Worm (Caenorhabditis elegans): ENCODE measurements around the gene C02G6.3.

The C02G6.3 gene

DNA sequence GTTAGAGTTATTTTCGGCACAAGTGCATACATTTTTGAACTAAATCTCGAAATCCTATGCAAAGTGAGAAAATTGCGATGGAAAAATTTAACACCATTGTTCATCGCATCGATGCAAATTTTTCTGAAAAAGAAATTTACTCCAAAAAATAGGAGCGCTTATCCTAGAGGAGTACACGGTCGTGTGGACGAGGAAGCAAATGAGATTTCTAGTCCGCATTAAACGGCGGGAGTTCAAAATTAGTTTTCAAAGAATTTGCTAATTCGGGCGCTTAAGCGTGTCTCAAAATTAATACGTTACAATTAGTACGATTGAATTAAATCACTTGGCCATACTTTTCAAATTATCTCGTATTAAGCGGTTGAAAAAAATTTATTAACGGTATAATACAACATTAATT lies 37.5 kb downstream of the C02G6.3 start, which contains the start of gene lrpr-1 (continued):
- TF ChIP-seq tbx-2 (tag; optimal IDR thresholded peaks at IDR 0.05) (peak; percentile 91), hlh-15 (tag; optimal IDR thresholded peaks at IDR 0.05) (no peak), pqm-1 (tag; optimal IDR thresholded peaks at IDR 0.05) (no peak), ets-4 (tag; optimal IDR thresholded peaks at IDR 0.05) (peak; percentile 96), madf-2 (tag; optimal IDR thresholded peaks at IDR 0.05) (peak; percentile 36), unc-55 (GFP tag; optimal IDR thresholded peaks at IDR 0.05) (no peak), syd-9 (tag; optimal IDR thresholded peaks at IDR 0.05) (no peak), nhr-11 (tag; optimal IDR thresholded peaks at IDR 0.05) (no peak), ttx-3 (tag; optimal IDR thresholded peaks at IDR 0.05) (peak; percentile 11), ceh-14 (tag; optimal IDR thresholded peaks at IDR 0.05) (peak; percentile 69), C08G9.2 (tag; optimal IDR thresholded peaks at IDR 0.05) (peak; percentile 98), pat-9 (tag; optimal IDR thresholded peaks at IDR 0.05) (no peak), pag-3 (tag; optimal IDR thresholded peaks at IDR 0.05; ENCODE audit: borderline replicate concordance) (no peak), ref-2 (tag; optimal IDR thresholded peaks at IDR 0.05) (peak; percentile 89), elt-2 (tag; optimal IDR thresholded peaks at IDR 0.05) (no peak), ceh-18 (tag; optimal IDR thresholded peaks at IDR 0.05) (no peak), ceh-48 (tag; optimal IDR thresholded peaks at IDR 0.05) (no peak), hlh-6 (tag; optimal IDR thresholded peaks at IDR 0.05) (no peak), unc-42 (tag; optimal IDR thresholded peaks at IDR 0.05) (peak; percentile 51), F13H6.1 (tag; optimal IDR thresholded peaks at IDR 0.05) (peak; percentile 41), hlh-13 (GFP tag; optimal IDR thresholded peaks at IDR 0.05) (no peak), lim-6 (tag; optimal IDR thresholded peaks at IDR 0.05) (peak; percentile 55), gmeb-2 (tag; optimal IDR thresholded peaks at IDR 0.05) (no peak), pha-4 (tag; optimal IDR thresholded peaks at IDR 0.05) (no peak), K02D7.2 (tag; optimal IDR thresholded peaks at IDR 0.05) (no peak), nhr-232 (tag; optimal IDR thresholded peaks at IDR 0.05) (no peak), ceh-30 (tag; optimal IDR thresholded peaks at IDR 0.05) (no peak), ahr-1 (tag; optimal IDR thresholded peaks at IDR 0.05) (peak; percentile 27), pros-1 (tag; optimal IDR thresholded peaks at IDR 0.05) (no peak)

ce11 chrV:5919887-5920286 lies 39.7 kb downstream of the C02G6.3 start, which contains the start of gene C04E6.12:
Gene C04E6.12, minus strand, starts transcription at chrV:5919987.
- TF ChIP-seq ceh-34 (tag; optimal IDR thresholded peaks at IDR 0.05) (no peak), ceh-31 (tag; optimal IDR thresholded peaks at IDR 0.05) (no peak), ceh-14 (tag; optimal IDR thresholded peaks at IDR 0.05) (no peak), sox-4 (tag; optimal IDR thresholded peaks at IDR 0.05) (no peak), lim-6 (tag; optimal IDR thresholded peaks at IDR 0.05) (no peak), elt-2 (tag; optimal IDR thresholded peaks at IDR 0.05) (no peak), hlh-15 (tag; optimal IDR thresholded peaks at IDR 0.05) (no peak), C38D4.7 (GFP tag; optimal IDR thresholded peaks at IDR 0.05) (no peak), ceh-9 (tag; optimal IDR thresholded peaks at IDR 0.05) (no peak), sox-2 (GFP tag; IDR thresholded peaks at IDR 0.05) (no peak), K02D7.2 (tag; optimal IDR thresholded peaks at IDR 0.05) (no peak), fkh-10 (GFP tag; optimal IDR thresholded peaks at IDR 0.05) (no peak)

DNA sequence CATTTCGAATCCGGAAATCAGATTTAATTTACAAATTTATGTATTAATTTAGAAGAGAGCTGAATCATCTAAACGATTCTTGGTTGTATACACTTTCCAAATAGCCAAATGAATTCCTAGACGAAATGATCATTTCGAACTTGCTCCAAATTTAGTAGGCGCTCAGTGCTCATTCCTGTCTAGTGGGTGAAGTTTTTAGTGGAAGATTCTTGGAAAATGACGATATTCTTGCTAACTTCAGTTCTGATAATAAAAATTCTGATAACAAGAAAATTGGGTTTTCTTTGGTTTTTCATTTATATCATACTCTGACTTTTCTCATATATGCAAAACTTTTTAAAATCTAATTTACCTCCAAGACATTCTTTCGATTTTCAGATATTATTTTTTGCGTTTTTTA lies 41.6 kb downstream of the C02G6.3 start:
- TF ChIP-seq pax-1 (tag; optimal IDR thresholded peaks at IDR 0.05) (no peak), sdc-2 (tag; optimal IDR thresholded peaks at IDR 0.05) (no peak), ceh-2 (tag; optimal IDR thresholded peaks at IDR 0.05) (no peak), lin-11 (tag; optimal IDR thresholded peaks at IDR 0.05) (no peak), ref-2 (tag; optimal IDR thresholded peaks at IDR 0.05) (no peak)

Data from whole organism, late embryonic.